Worm (Caenorhabditis elegans) whole organism, L3 larva: ENCODE measurements around the gene C02F4.5.

Source experiments
- R02D3.7 ChIP-seq: fragments of 150-350 bp; optimal IDR thresholded peaks from 2 replicates; lab custom pipeline; 2014; ENCODE audit warnings: missing biosample characterization, missing genetic modification characterization
- ZK546.5 ChIP-seq: sonication (generic microtip); optimal IDR thresholded peaks from 2 replicates; lab custom pipeline; 2017; ENCODE audit warnings: missing biosample characterization, missing genetic modification characterization
- ama-1 ChIP-seq: fragments of 150-350 bp; optimal IDR thresholded peaks from 2 replicates; lab custom pipeline; 2018
- ceh-28 ChIP-seq: fragments of 150-350 bp; optimal IDR thresholded peaks from 2 replicates; lab custom pipeline; 2014; ENCODE audit warnings: missing biosample characterization, missing genetic modification reagents, missing genetic modification characterization
- ceh-82 ChIP-seq: fragments of 150-350 bp; optimal IDR thresholded peaks from 2 replicates; lab custom pipeline; 2014; ENCODE audit warnings: missing biosample characterization, missing genetic modification characterization
- ceh-9 ChIP-seq: sonication (generic microtip); optimal IDR thresholded peaks from 2 replicates; lab custom pipeline; 2018; ENCODE audit warnings: missing biosample characterization, missing genetic modification characterization
- daf-12 ChIP-seq: fragments of 150-350 bp; optimal IDR thresholded peaks from 2 replicates; lab custom pipeline; 2014; ENCODE audit warnings: missing biosample characterization, missing genetic modification reagents, missing genetic modification characterization
- egl-27 ChIP-seq: sonication (generic microtip); optimal IDR thresholded peaks from 4 replicates; lab custom pipeline; 2017; ENCODE audit warnings: missing biosample characterization, missing genetic modification reagents, missing genetic modification characterization
- egl-5 ChIP-seq: fragments of 150-350 bp; optimal IDR thresholded peaks from 2 replicates; lab custom pipeline; 2017; ENCODE audit warnings: missing biosample characterization, missing genetic modification reagents, missing genetic modification characterization, inconsistent platforms
- elt-1 ChIP-seq: fragments of 150-350 bp; optimal IDR thresholded peaks from 2 replicates; lab custom pipeline; 2014; ENCODE audit warnings: missing biosample characterization, missing genetic modification characterization
- elt-2 ChIP-seq: sonication (generic microtip); optimal IDR thresholded peaks from 2 replicates; lab custom pipeline; 2016; ENCODE audit warnings: missing genetic modification reagents, mild to moderate bottlenecking, missing genetic modification characterization, missing compliant biosample characterization
- elt-3 ChIP-seq, 3 experiments: fragments of 150-350 bp in 1 of 3; sonication (generic microtip) in 2 of 3; optimal IDR thresholded peaks; 2 replicates in 2 of 3; 4 replicates in 1 of 3; lab custom pipeline; 2014 to 2017; ENCODE audit warnings: missing biosample characterization in 3 of 3, missing genetic modification characterization in 3 of 3
- eor-1 ChIP-seq, 2 experiments: fragments of 150-350 bp; optimal IDR thresholded peaks; 2 replicates each; lab custom pipeline; 2014 to 2018; ENCODE audit warnings: missing biosample characterization in 2 of 2, missing genetic modification characterization in 2 of 2
- fkh-10 ChIP-seq: sonication (generic microtip); optimal IDR thresholded peaks from 2 replicates; lab custom pipeline; 2017; ENCODE audit warnings: missing biosample characterization, missing genetic modification reagents, missing genetic modification characterization
- fkh-2 ChIP-seq: fragments of 150-350 bp; optimal IDR thresholded peaks from 2 replicates; lab custom pipeline; 2014; ENCODE audit warnings: missing biosample characterization, missing genetic modification reagents, missing genetic modification characterization
- hmg-11 ChIP-seq: sonication (generic microtip); optimal IDR thresholded peaks from 2 replicates; lab custom pipeline; 2016; ENCODE audit warnings: missing genetic modification characterization, missing compliant biosample characterization
- jun-1 ChIP-seq: fragments of 150-350 bp; optimal IDR thresholded peaks from 2 replicates; lab custom pipeline; 2014; ENCODE audit warnings: missing biosample characterization, missing genetic modification reagents, missing genetic modification characterization
- lin-15B ChIP-seq: fragments of 150-350 bp; optimal IDR thresholded peaks from 2 replicates; lab custom pipeline; 2014; ENCODE audit warnings: missing biosample characterization, missing genetic modification characterization
- lin-39 ChIP-seq: fragments of 150-350 bp; optimal IDR thresholded peaks from 2 replicates; lab custom pipeline; 2018; ENCODE audit warnings: missing biosample characterization, missing genetic modification reagents, missing genetic modification characterization
- lsy-12 ChIP-seq: sonication (generic microtip); optimal IDR thresholded peaks from 2 replicates; lab custom pipeline; 2016; ENCODE audit warnings: mild to moderate bottlenecking, missing genetic modification characterization, missing compliant biosample characterization
- mdl-1 ChIP-seq: fragments of 150-350 bp; optimal IDR thresholded peaks from 2 replicates; lab custom pipeline; 2014; ENCODE audit warnings: missing biosample characterization, missing genetic modification characterization
- nfya-1 ChIP-seq: sonication (generic microtip); optimal IDR thresholded peaks from 2 replicates; lab custom pipeline; 2017; ENCODE audit warnings: missing genetic modification characterization, mild to moderate bottlenecking, missing compliant biosample characterization, antibody characterized with exemption, moderate library complexity; ENCODE audit not compliant: insufficient read depth
- nhr-11 ChIP-seq: fragments of 150-350 bp; optimal IDR thresholded peaks from 2 replicates; lab custom pipeline; 2014; ENCODE audit warnings: missing biosample characterization, missing genetic modification characterization
- nhr-23 ChIP-seq: fragments of 150-350 bp; optimal IDR thresholded peaks from 2 replicates; lab custom pipeline; 2014; ENCODE audit warnings: missing biosample characterization, missing genetic modification reagents, missing genetic modification characterization
- nhr-237 ChIP-seq: fragments of 150-350 bp; optimal IDR thresholded peaks from 2 replicates; lab custom pipeline; 2014; ENCODE audit warnings: missing biosample characterization, missing genetic modification characterization
- nhr-25 ChIP-seq: sonication (generic microtip); optimal IDR thresholded peaks from 2 replicates; lab custom pipeline; 2017; ENCODE audit warnings: missing biosample characterization, missing genetic modification characterization
- nhr-28 ChIP-seq: fragments of 150-350 bp; optimal IDR thresholded peaks from 2 replicates; lab custom pipeline; 2014; ENCODE audit warnings: missing biosample characterization, missing genetic modification characterization
- nhr-43 ChIP-seq: sonication (generic microtip); optimal IDR thresholded peaks from 2 replicates; lab custom pipeline; 2016; ENCODE audit warnings: mild to moderate bottlenecking, missing genetic modification characterization, missing compliant biosample characterization; ENCODE audit not compliant: poor library complexity, severe bottlenecking
- nhr-76 ChIP-seq: fragments of 150-350 bp; sonication (generic microtip); optimal IDR thresholded peaks from 5 replicates; lab custom pipeline; 2014; ENCODE audit warnings: missing biosample characterization, missing genetic modification characterization
- nhr-77 ChIP-seq: fragments of 150-350 bp; optimal IDR thresholded peaks from 2 replicates; lab custom pipeline; 2014; ENCODE audit warnings: missing biosample characterization, missing genetic modification characterization
- pha-4 ChIP-seq: fragments of 150-350 bp; optimal IDR thresholded peaks from 2 replicates; lab custom pipeline; 2014; ENCODE audit warnings: missing biosample characterization, missing genetic modification reagents, missing genetic modification characterization
- pqm-1 ChIP-seq: fragments of 150-350 bp; optimal IDR thresholded peaks from 2 replicates; lab custom pipeline; 2017; ENCODE audit warnings: missing biosample characterization, missing genetic modification characterization, inconsistent platforms
- sea-2 ChIP-seq: fragments of 150-350 bp; sonication (generic microtip); optimal IDR thresholded peaks from 4 replicates; lab custom pipeline; 2014; ENCODE audit warnings: missing biosample characterization, missing genetic modification reagents, missing genetic modification characterization
- skn-1 ChIP-seq: fragments of 150-350 bp; optimal IDR thresholded peaks from 2 replicates; lab custom pipeline; 2014; ENCODE audit warnings: missing biosample characterization, missing genetic modification characterization
- snpc-4 ChIP-seq: fragments of 150-350 bp; optimal IDR thresholded peaks from 2 replicates; lab custom pipeline; 2014; ENCODE audit warnings: missing biosample characterization, missing genetic modification characterization
- tbx-2 ChIP-seq: sonication (generic microtip); optimal IDR thresholded peaks from 2 replicates; lab custom pipeline; 2016; ENCODE audit warnings: mild to moderate bottlenecking, missing genetic modification characterization, missing compliant biosample characterization
- unc-39 ChIP-seq: sonication (generic microtip); optimal IDR thresholded peaks from 4 replicates; lab custom pipeline; 2017; ENCODE audit warnings: missing biosample characterization, missing genetic modification characterization
- unc-62 ChIP-seq: fragments of 150-350 bp; sonication (generic microtip); optimal IDR thresholded peaks from 4 replicates; lab custom pipeline; 2014; ENCODE audit warnings: missing biosample characterization, missing genetic modification reagents, missing genetic modification characterization
- zag-1 ChIP-seq: fragments of 150-350 bp; optimal IDR thresholded peaks from 2 replicates; lab custom pipeline; 2014; ENCODE audit warnings: missing biosample characterization, missing genetic modification characterization
- ztf-11 ChIP-seq: fragments of 150-350 bp; optimal IDR thresholded peaks from 2 replicates; lab custom pipeline; 2014; ENCODE audit warnings: missing biosample characterization, missing genetic modification characterization
- ztf-4 ChIP-seq: fragments of 150-350 bp; optimal IDR thresholded peaks from 2 replicates; lab custom pipeline; 2014; ENCODE audit warnings: missing biosample characterization, missing genetic modification characterization

C02F4.5 gene

ce11 chrIV:10507586-10507985 is 16.4 kb downstream of the C02F4.5 start:
- TF ChIP-seq nfya-1 (tag; lab: Kevin White, UChicago): peak; percentile 55
- TF ChIP-seq nhr-76 (tag; lab: Kevin White, UChicago): no peak
- no peak for TF ChIP-seq egl-5 (tag; lab: Kevin White, UChicago)
- peak; percentile 5 for TF ChIP-seq hmg-11
- peak; percentile 86 for TF ChIP-seq fkh-10 (GFP tag; lab: Kevin White, UChicago)
- TF ChIP-seq pqm-1 (tag; lab: Kevin White, UChicago): no peak
- no peak for TF ChIP-seq lsy-12 (tag; lab: Kevin White, UChicago)
- TF ChIP-seq, all 47 proteins: peak for 3

DNA sequence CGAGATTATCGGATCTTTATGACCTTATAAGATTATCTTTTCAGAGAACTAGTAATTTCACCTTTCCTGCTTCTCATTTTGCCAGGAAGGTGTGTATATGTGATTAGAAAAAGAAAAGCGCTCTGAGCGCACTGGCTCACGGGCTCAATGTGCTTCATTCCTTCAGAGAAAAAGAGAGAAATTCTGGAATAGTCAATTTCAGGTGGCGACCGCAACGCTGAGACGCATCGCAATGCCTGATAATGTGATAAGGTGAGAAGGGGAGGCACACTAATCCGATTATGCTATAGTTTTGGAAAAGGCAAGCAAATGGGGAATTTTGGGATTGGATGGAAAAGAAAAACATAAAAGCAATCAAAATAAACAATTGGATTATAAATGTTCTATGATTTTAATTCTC is 17.9 kb downstream of the C02F4.5 start:
- TF ChIP-seq unc-39 (tag; lab: Kevin White, UChicago) (no peak), elt-2 (tag; lab: Kevin White, UChicago) (peak; percentile 53), egl-27 (tag; lab: Kevin White, UChicago) (no peak), pqm-1 (tag; lab: Kevin White, UChicago) (peak; percentile 63), nfya-1 (tag; lab: Kevin White, UChicago) (peak; percentile 29), jun-1 (no peak), nhr-25 (tag; lab: Kevin White, UChicago) (no peak), egl-5 (tag; lab: Kevin White, UChicago) (no peak)
- TF ChIP-seq, all 47 proteins: peak for 3

DNA sequence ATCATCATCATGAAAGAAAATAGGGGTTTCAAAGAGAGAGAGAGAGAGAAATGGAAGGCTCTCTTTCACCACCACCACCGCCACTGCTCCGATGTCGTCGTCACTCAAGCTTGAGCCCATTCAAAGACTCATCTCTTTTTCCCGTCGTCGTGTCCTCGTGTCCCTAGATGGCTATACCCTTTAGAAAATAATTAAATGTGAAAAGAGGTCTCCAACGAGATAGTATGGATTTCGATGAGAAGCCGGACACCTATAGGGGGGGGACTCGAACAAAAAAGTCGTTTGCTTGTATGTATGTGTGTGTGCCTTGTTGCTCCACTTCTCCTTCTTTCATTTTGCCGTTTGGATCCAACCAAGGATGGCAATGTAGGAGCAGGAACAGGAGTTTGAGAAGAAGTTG is 18.9 kb downstream of the C02F4.5 start:
- TF ChIP-seq ceh-82 (tag; lab: Kevin White, UChicago): no peak
- peak; percentile 14 for TF ChIP-seq egl-5 (tag; lab: Kevin White, UChicago)

- TF ChIP-seq unc-62 (GFP tag; lab: Kevin White, UChicago): no peak
- TF ChIP-seq ceh-82 (tag; lab: Kevin White, UChicago): no peak
- TF ChIP-seq ztf-4 (tag; lab: Kevin White, UChicago): no peak
- TF ChIP-seq elt-2 (tag; lab: Kevin White, UChicago): peak; percentile 41
- TF ChIP-seq mdl-1 (tag; lab: Kevin White, UChicago): no peak
- TF ChIP-seq pqm-1 (tag; lab: Kevin White, UChicago): no peak
- TF ChIP-seq nhr-43 (tag; lab: Kevin White, UChicago): no peak
- peak; percentile 83 for TF ChIP-seq nfya-1 (tag; lab: Kevin White, UChicago)
- TF ChIP-seq tbx-2: peak; percentile 50
- no peak for TF ChIP-seq egl-5 (tag; lab: Kevin White, UChicago)
- peak; percentile 90 for TF ChIP-seq fkh-10 (GFP tag; lab: Kevin White, UChicago)
- TF ChIP-seq elt-1 (tag; lab: Kevin White, UChicago): no peak
- TF ChIP-seq lsy-12 (tag; lab: Kevin White, UChicago): peak; percentile 23
- peak; percentile 31 for TF ChIP-seq snpc-4 (tag; lab: Kevin White, UChicago)
- peak; percentile 81 for TF ChIP-seq ceh-28 (tag; lab: Kevin White, UChicago)
- no peak for TF ChIP-seq nhr-28 (tag; lab: Kevin White, UChicago)
- TF ChIP-seq hmg-11: peak; percentile 62
- TF ChIP-seq ceh-9 (tag; lab: Kevin White, UChicago): no peak
- no peak for TF ChIP-seq nhr-77 (tag; lab: Kevin White, UChicago)
- no peak for TF ChIP-seq nhr-11 (tag; lab: Kevin White, UChicago)
- TF ChIP-seq eor-1 (tag; optimal IDR thresholded peaks at IDR 0.05; lab: Kevin White, UChicago): no peak
- TF ChIP-seq lin-15B (tag; lab: Kevin White, UChicago): peak; percentile 34
- TF ChIP-seq sea-2 (GFP tag; lab: Kevin White, UChicago): no peak
- TF ChIP-seq pha-4 (tag; lab: Kevin White, UChicago): peak; percentile 84
- TF ChIP-seq R02D3.7: no peak
- TF ChIP-seq nhr-25 (tag; lab: Kevin White, UChicago): no peak
- no peak for TF ChIP-seq nhr-76 (tag; lab: Kevin White, UChicago)
- no peak for TF ChIP-seq ztf-11 (tag; lab: Kevin White, UChicago)
- TF ChIP-seq unc-39 (tag; lab: Kevin White, UChicago): no peak
- TF ChIP-seq fkh-2: no peak
- TF ChIP-seq zag-1 (tag; lab: Kevin White, UChicago): no peak
- no peak for TF ChIP-seq ZK546.5 (tag; lab: Kevin White, UChicago)
- TF ChIP-seq elt-3 (tag; optimal IDR thresholded peaks at IDR 0.05; lab: Kevin White, UChicago): no peak
- TF ChIP-seq daf-12 (tag; lab: Kevin White, UChicago): no peak
- no peak for TF ChIP-seq jun-1
- no peak for TF ChIP-seq egl-27 (tag; lab: Kevin White, UChicago)
- peak; percentile 77 for TF ChIP-seq lin-39 (tag; lab: Kevin White, UChicago)
- peak; percentile 25 for TF ChIP-seq skn-1 (tag; lab: Kevin White, UChicago)
- no peak for TF ChIP-seq nhr-237 (tag; lab: Kevin White, UChicago)
- TF ChIP-seq nhr-23 (tag; lab: Kevin White, UChicago): no peak
- TF ChIP-seq ama-1: no peak
Observed at ce11 chrIV:10503750-10504232, 20.2 kb downstream of the C02F4.5 start.
